Worm (Caenorhabditis elegans) whole organism, L1 larva: Measurements from ENCODE around the gene srj-49.

Source experiments
- C34B4.2 ChIP-seq: sonication (generic microtip); optimal IDR thresholded peaks from 2 replicates; lab custom pipeline; 2017; ENCODE audit warnings: mild to moderate bottlenecking, missing genetic modification characterization, missing compliant biosample characterization
- F16B12.6 ChIP-seq: fragments of 150-350 bp; optimal IDR thresholded peaks from 2 replicates; lab custom pipeline; 2014; ENCODE audit warnings: missing biosample characterization, missing genetic modification characterization
- aly-2 ChIP-seq: fragments of 150-350 bp; optimal IDR thresholded peaks from 2 replicates; lab custom pipeline; 2014; ENCODE audit warnings: missing biosample characterization, missing genetic modification characterization
- blmp-1 ChIP-seq: fragments of 150-350 bp; optimal IDR thresholded peaks from 2 replicates; lab custom pipeline; 2014; ENCODE audit warnings: missing biosample characterization, missing genetic modification characterization
- ceh-63 ChIP-seq: fragments of 200-800 bp; sonication (Bioruptor generic); optimal IDR thresholded peaks from 2 replicates; lab custom pipeline; 2018; ENCODE audit warnings: mild to moderate bottlenecking, missing genetic modification characterization, missing compliant biosample characterization
- ceh-82 ChIP-seq, 3 experiments: fragments of 150-350 bp in 1 of 3; sonication (generic microtip) in 2 of 3; optimal IDR thresholded peaks; 2 replicates each; lab custom pipeline; 2014 to 2017; ENCODE audit warnings: missing biosample characterization in 3 of 3, missing genetic modification characterization in 3 of 3
- efl-1 ChIP-seq, 4 experiments: fragments of 150-350 bp; optimal IDR thresholded peaks in 3 of 4; peaks in 1 of 4; 1 replicate in 1 of 4; 2 replicates in 3 of 4; lab custom pipeline; 2014; ENCODE audit warnings: missing biosample characterization in 2 of 4, missing genetic modification characterization in 2 of 4, missing genetic modification reagents in 2 of 4
- elt-2 ChIP-seq: sonication (generic microtip); optimal IDR thresholded peaks from 2 replicates; lab custom pipeline; 2016; ENCODE audit warnings: missing genetic modification characterization, mild to moderate bottlenecking, inconsistent platforms, missing compliant biosample characterization, missing genetic modification reagents
- fkh-4 ChIP-seq: sonication (generic microtip); optimal IDR thresholded peaks from 2 replicates; lab custom pipeline; 2016; ENCODE audit warnings: missing compliant biosample characterization, missing genetic modification characterization, borderline replicate concordance
- fos-1 ChIP-seq: fragments of 150-350 bp; optimal IDR thresholded peaks from 2 replicates; lab custom pipeline; 2014; ENCODE audit warnings: missing biosample characterization, missing genetic modification characterization
- hlh-4 ChIP-seq: sonication (generic microtip); optimal IDR thresholded peaks from 2 replicates; lab custom pipeline; 2016; ENCODE audit warnings: mild to moderate bottlenecking, missing genetic modification characterization, missing compliant biosample characterization
- lin-39 ChIP-seq: fragments of 150-350 bp; optimal IDR thresholded peaks from 2 replicates; lab custom pipeline; 2014; ENCODE audit warnings: missing biosample characterization, missing genetic modification reagents, missing genetic modification characterization
- mab-9 ChIP-seq: fragments of 200-800 bp; sonication (Bioruptor generic); IDR thresholded peaks from 2 replicates; pipeline ENCODE4 v1.3.6; 2022; ENCODE audit warnings: missing genetic modification reagents, missing genetic modification characterization, missing compliant biosample characterization
- mef-2 ChIP-seq: fragments of 150-350 bp; optimal IDR thresholded peaks from 2 replicates; lab custom pipeline; 2014; ENCODE audit warnings: missing biosample characterization, missing genetic modification characterization
- nhr-28 ChIP-seq: fragments of 150-350 bp; optimal IDR thresholded peaks from 2 replicates; lab custom pipeline; 2014; ENCODE audit warnings: missing biosample characterization, missing genetic modification characterization
- nhr-76 ChIP-seq: sonication (generic microtip); optimal IDR thresholded peaks from 2 replicates; lab custom pipeline; 2017; ENCODE audit warnings: missing biosample characterization, missing genetic modification characterization
- pax-3 ChIP-seq: fragments of 200-800 bp; sonication (Bioruptor generic); optimal IDR thresholded peaks from 2 replicates; lab custom pipeline; 2018; ENCODE audit warnings: mild to moderate bottlenecking, missing genetic modification characterization, moderate library complexity, missing compliant biosample characterization
- rnt-1 ChIP-seq: sonication (generic microtip); optimal IDR thresholded peaks from 2 replicates; lab custom pipeline; 2016; ENCODE audit warnings: mild to moderate bottlenecking, missing genetic modification characterization, moderate library complexity, missing compliant biosample characterization
- sptf-1 ChIP-seq: fragments of 150-350 bp; optimal IDR thresholded peaks from 2 replicates; lab custom pipeline; 2014; ENCODE audit warnings: missing biosample characterization, missing genetic modification characterization
- zag-1 ChIP-seq: fragments of 150-350 bp; optimal IDR thresholded peaks from 2 replicates; lab custom pipeline; 2014; ENCODE audit warnings: missing biosample characterization, missing genetic modification characterization
- ztf-4 ChIP-seq: fragments of 150-350 bp; optimal IDR thresholded peaks from 2 replicates; lab custom pipeline; 2014; ENCODE audit warnings: missing biosample characterization, missing genetic modification characterization

Gene srj-49

ce11 chrV:2801955-2802354 is 46.2 kb downstream of the srj-49 start (continued):
- TF ChIP-seq pax-3 (tag; lab: Kevin White, UChicago) (no peak), nhr-76 (tag; lab: Kevin White, UChicago) (no peak), mab-9 (no peak), fos-1 (tag; lab: Kevin White, UChicago) (no peak)

DNA sequence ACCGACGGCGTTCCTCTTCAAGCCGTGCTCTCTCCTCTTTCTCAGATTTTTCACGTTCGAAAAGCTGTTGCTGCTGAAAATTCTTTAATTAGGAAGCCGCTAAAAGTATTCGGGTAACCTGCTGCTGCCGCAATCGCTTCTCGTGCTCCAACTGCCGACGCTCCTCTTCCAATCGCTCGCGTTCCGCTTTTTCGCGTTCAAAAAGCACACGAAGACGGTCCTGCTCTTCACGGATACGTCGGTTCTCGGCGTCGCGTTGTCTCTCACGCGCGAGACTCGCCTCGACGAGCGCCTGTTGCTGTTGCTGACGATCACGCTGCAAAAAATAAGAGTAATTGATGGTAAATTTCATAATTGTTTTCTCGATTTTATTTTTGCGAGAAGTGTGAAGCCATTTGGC is 47.5 kb downstream of the srj-49 start:
- no peak for TF ChIP-seq mab-9
- TF ChIP-seq fos-1 (tag; lab: Kevin White, UChicago): no peak
- TF ChIP-seq blmp-1: no peak
- TF ChIP-seq elt-2 (tag; lab: Kevin White, UChicago): no peak
- TF ChIP-seq sptf-1 (tag; lab: Kevin White, UChicago): no peak
- TF ChIP-seq ceh-63 (GFP tag; lab: Kevin White, UChicago): no peak
- TF ChIP-seq nhr-28 (tag; lab: Kevin White, UChicago): no peak
- no peak for TF ChIP-seq hlh-4 (tag; lab: Kevin White, UChicago)
- TF ChIP-seq, all 84 proteins: peak for 0

- no peak for TF ChIP-seq mef-2 (tag; lab: Kevin White, UChicago)
- TF ChIP-seq aly-2 (tag; lab: Kevin White, UChicago): no peak
- no peak for TF ChIP-seq efl-1 (optimal IDR thresholded peaks at IDR 0.05; lab: Kevin White, UChicago)
- no peak for TF ChIP-seq efl-1 (GFP tag; optimal IDR thresholded peaks at IDR 0.05 in 1 of 2; lab: Kevin White, UChicago)
- no peak for TF ChIP-seq rnt-1 (tag; lab: Kevin White, UChicago)
- no peak for TF ChIP-seq zag-1 (tag; lab: Kevin White, UChicago)
- no peak for TF ChIP-seq fkh-4
- no peak for TF ChIP-seq F16B12.6 (tag; lab: Kevin White, UChicago)
- TF ChIP-seq ceh-82 (tag; optimal IDR thresholded peaks at IDR 0.05; lab: Kevin White, UChicago): no peak
- no peak for TF ChIP-seq ztf-4 (tag; lab: Kevin White, UChicago)
- TF ChIP-seq lin-39 (tag; lab: Kevin White, UChicago): no peak
- no peak for TF ChIP-seq C34B4.2 (tag; lab: Kevin White, UChicago)
These were observed 48.8 kb downstream of the srj-49 start for ce11 chrV:2799172-2799869.
